Fruit fly (Drosophila melanogaster) whole organism, embryonic: ENCODE measurements around the gene Ac76E.

Experiments used
- Adf1 ChIP-seq: fragments of 200-800 bp; sonication (Bioruptor generic); IDR thresholded peaks from 2 replicates; pipeline ENCODE4 v1.3.6; 2022; ENCODE audit warnings: missing biosample characterization, missing genetic modification characterization
- B-H2 ChIP-seq: fragments of 200-800 bp; sonication (Bioruptor generic); optimal IDR thresholded peaks from 2 replicates; lab custom pipeline; 2018; ENCODE audit warnings: missing biosample characterization, mild to moderate bottlenecking, missing genetic modification characterization
- Bgb ChIP-seq: fragments of 200-800 bp; sonication (Bioruptor generic); IDR thresholded peaks from 2 replicates; pipeline ENCODE4 v1.3.6; 2022; ENCODE audit warnings: missing biosample characterization, missing genetic modification characterization; ENCODE audit not compliant: partially characterized antibody
- C15 ChIP-seq: fragments of 200-800 bp; sonication (Bioruptor generic); IDR thresholded peaks from 3 replicates; pipeline ENCODE4 v1.3.6; 2022; ENCODE audit warnings: missing biosample characterization, missing genetic modification characterization
- CG10959 ChIP-seq: fragments of 200-800 bp; sonication (Bioruptor generic); IDR thresholded peaks from 2 replicates; pipeline ENCODE4 v1.3.6; 2022; ENCODE audit warnings: missing biosample characterization, missing genetic modification characterization
- CG11398 ChIP-seq: fragments of 200-800 bp; sonication (Bioruptor generic); optimal IDR thresholded peaks from 2 replicates; lab custom pipeline; 2016; ENCODE audit warnings: missing biosample characterization, missing genetic modification characterization
- CG12104 ChIP-seq: fragments of 200-800 bp; sonication (Bioruptor generic); optimal IDR thresholded peaks from 3 replicates; lab custom pipeline; 2016; ENCODE audit warnings: missing biosample characterization, missing genetic modification characterization
- CG13894 ChIP-seq: fragments of 200-800 bp; sonication (Bioruptor generic); optimal IDR thresholded peaks from 3 replicates; lab custom pipeline; 2018; ENCODE audit warnings: missing biosample characterization, mild to moderate bottlenecking, missing genetic modification characterization, moderate library complexity
- CG14965 ChIP-seq: fragments of 200-800 bp; sonication (Bioruptor generic); optimal IDR thresholded peaks from 2 replicates; lab custom pipeline; 2016; ENCODE audit warnings: missing biosample characterization, missing genetic modification characterization, borderline replicate concordance
- CG17361 ChIP-seq: fragments of 200-800 bp; sonication (Bioruptor generic); IDR thresholded peaks from 3 replicates; pipeline ENCODE4 v1.3.6; 2022; ENCODE audit warnings: missing biosample characterization, missing genetic modification characterization
- CG17912 ChIP-seq: fragments of 200-800 bp; sonication (Bioruptor generic); optimal IDR thresholded peaks from 2 replicates; lab custom pipeline; 2018; ENCODE audit warnings: missing biosample characterization, mild to moderate bottlenecking, missing genetic modification characterization
- CG31365 ChIP-seq: fragments of 200-800 bp; sonication (Bioruptor generic); optimal IDR thresholded peaks from 2 replicates; lab custom pipeline; 2018; ENCODE audit warnings: missing biosample characterization, mild to moderate bottlenecking, missing genetic modification characterization
- CG32532 ChIP-seq: fragments of 200-800 bp; sonication (Bioruptor generic); IDR thresholded peaks from 2 replicates; pipeline ENCODE4 v1.3.6; 2022; ENCODE audit warnings: missing biosample characterization, missing genetic modification characterization
- CG32767 ChIP-seq: fragments of 200-800 bp; sonication (Bioruptor generic); IDR thresholded peaks from 2 replicates; pipeline ENCODE4 v1.3.6; 2022; ENCODE audit warnings: missing biosample characterization, missing genetic modification characterization
- CG3281 ChIP-seq: fragments of 200-800 bp; sonication (Bioruptor generic); optimal IDR thresholded peaks from 3 replicates; lab custom pipeline; 2017; ENCODE audit warnings: missing biosample characterization, mild to moderate bottlenecking, missing genetic modification characterization
- CG3838 ChIP-seq: fragments of 200-800 bp; sonication (Bioruptor generic); optimal IDR thresholded peaks from 3 replicates; lab custom pipeline; 2016; ENCODE audit warnings: missing biosample characterization, missing genetic modification characterization
- CG6272 ChIP-seq: fragments of 200-800 bp; sonication (Bioruptor generic); IDR thresholded peaks from 2 replicates; pipeline ENCODE4 v1.3.6; 2022; ENCODE audit warnings: missing biosample characterization, missing genetic modification characterization
- CG6654 ChIP-seq: fragments of 200-800 bp; sonication (Bioruptor generic); optimal IDR thresholded peaks from 2 replicates; lab custom pipeline; 2017; ENCODE audit warnings: missing biosample characterization, mild to moderate bottlenecking, missing genetic modification characterization
- CG8281 ChIP-seq: fragments of 200-800 bp; sonication (Bioruptor generic); optimal IDR thresholded peaks from 2 replicates; lab custom pipeline; 2018; ENCODE audit warnings: missing biosample characterization, mild to moderate bottlenecking, missing genetic modification characterization, moderate library complexity
- CG8388 ChIP-seq: fragments of 200-800 bp; sonication (Bioruptor generic); optimal IDR thresholded peaks from 2 replicates; lab custom pipeline; 2019; ENCODE audit warnings: missing biosample characterization, mild to moderate bottlenecking, missing genetic modification characterization, moderate library complexity
- CG9437 ChIP-seq: fragments of 200-800 bp; sonication (Bioruptor generic); optimal IDR thresholded peaks from 2 replicates; lab custom pipeline; 2018; ENCODE audit warnings: missing biosample characterization, mild to moderate bottlenecking, missing genetic modification characterization
- CHES-1-like ChIP-seq: fragments of 200-800 bp; sonication (Bioruptor generic); optimal IDR thresholded peaks from 2 replicates; lab custom pipeline; 2016; ENCODE audit warnings: missing biosample characterization, missing genetic modification characterization
- CoRest ChIP-seq: fragments of 200-800 bp; sonication (Bioruptor generic); optimal IDR thresholded peaks from 3 replicates; lab custom pipeline; 2018; ENCODE audit warnings: missing biosample characterization, mild to moderate bottlenecking, missing genetic modification characterization, moderate library complexity
- D19A ChIP-seq: fragments of 200-800 bp; optimal IDR thresholded peaks from 3 replicates; lab custom pipeline; 2019; ENCODE audit warnings: missing biosample characterization, mild to moderate bottlenecking, missing genetic modification characterization, moderate library complexity
- Dek ChIP-seq: fragments of 200-800 bp; sonication (Bioruptor generic); optimal IDR thresholded peaks from 3 replicates; lab custom pipeline; 2019; ENCODE audit warnings: missing biosample characterization, mild to moderate bottlenecking, missing genetic modification characterization, moderate library complexity
- Hand ChIP-seq: fragments of 200-800 bp; sonication (Bioruptor generic); optimal IDR thresholded peaks from 2 replicates; lab custom pipeline; 2017; ENCODE audit warnings: mild to moderate bottlenecking, missing biosample characterization, missing genetic modification reagents, missing genetic modification characterization
- Kr ChIP-seq: fragments of 200-800 bp; sonication (Bioruptor generic); optimal IDR thresholded peaks from 2 replicates; lab custom pipeline; 2017; ENCODE audit warnings: missing biosample characterization, mild to moderate bottlenecking, missing genetic modification characterization
- Lim3 ChIP-seq: fragments of 200-800 bp; sonication (Bioruptor generic); IDR thresholded peaks from 2 replicates; pipeline ENCODE4 v1.3.6; 2022; ENCODE audit warnings: missing biosample characterization, missing genetic modification characterization
- MTF-1 ChIP-seq: fragments of 200-800 bp; sonication (Bioruptor generic); optimal IDR thresholded peaks from 2 replicates; lab custom pipeline; 2018; ENCODE audit warnings: missing biosample characterization, mild to moderate bottlenecking, missing genetic modification characterization, borderline replicate concordance
- NK7.1 ChIP-seq: fragments of 200-800 bp; sonication (Bioruptor generic); optimal IDR thresholded peaks from 3 replicates; lab custom pipeline; 2016; ENCODE audit warnings: missing biosample characterization, missing genetic modification characterization
- Side ChIP-seq: fragments of 200-800 bp; sonication (Bioruptor generic); optimal IDR thresholded peaks from 2 replicates; lab custom pipeline; 2016; ENCODE audit warnings: missing biosample characterization, missing genetic modification characterization
- Ssrp ChIP-seq: fragments of 200-800 bp; sonication (Bioruptor generic); optimal IDR thresholded peaks from 2 replicates; lab custom pipeline; 2018; ENCODE audit warnings: missing biosample characterization, mild to moderate bottlenecking, missing genetic modification characterization, moderate library complexity
- Stat92E ChIP-seq, 3 experiments: fragments of >200 bp in 2 of 3; fragments of 200-800 bp in 1 of 3; sonication (Bioruptor generic) in 1 of 3; optimal IDR thresholded peaks; 2 replicates each; lab custom pipeline; 2017 to 2019; ENCODE audit warnings: missing biosample characterization in 3 of 3, missing genetic modification characterization in 3 of 3, mild to moderate bottlenecking in 1 of 3, moderate library complexity in 1 of 3
- ato ChIP-seq: fragments of 200-800 bp; sonication (Bioruptor generic); IDR thresholded peaks from 2 replicates; pipeline ENCODE4 v1.3.6; 2022; ENCODE audit warnings: missing biosample characterization, missing genetic modification characterization; ENCODE audit not compliant: partially characterized antibody
- bcd ChIP-seq: fragments of 200-800 bp; sonication (Bioruptor generic); optimal IDR thresholded peaks from 2 replicates; lab custom pipeline; 2017; ENCODE audit warnings: missing biosample characterization, mild to moderate bottlenecking, missing genetic modification characterization
- br ChIP-seq: fragments of >200 bp; optimal IDR thresholded peaks from 2 replicates; lab custom pipeline; 2017
- da ChIP-seq: fragments of 200-800 bp; sonication (Bioruptor generic); optimal IDR thresholded peaks from 2 replicates; lab custom pipeline; 2016; ENCODE audit warnings: missing biosample characterization, missing genetic modification characterization
- dan ChIP-seq: fragments of 200-800 bp; sonication (Bioruptor generic); IDR thresholded peaks from 2 replicates; pipeline ENCODE4 v1.3.6; 2022; ENCODE audit warnings: missing biosample characterization, missing genetic modification characterization
- dati ChIP-seq: fragments of 200-800 bp; sonication (Bioruptor generic); IDR thresholded peaks from 2 replicates; pipeline ENCODE4 v1.3.6; 2022; ENCODE audit warnings: missing biosample characterization, missing genetic modification characterization
- ewg ChIP-seq: fragments of 200-800 bp; sonication (Bioruptor generic); optimal IDR thresholded peaks from 3 replicates; lab custom pipeline; 2017; ENCODE audit warnings: mild to moderate bottlenecking, missing biosample characterization, missing genetic modification reagents, missing genetic modification characterization
- fd96Cb ChIP-seq: fragments of 200-800 bp; sonication (Bioruptor generic); optimal IDR thresholded peaks from 2 replicates; lab custom pipeline; 2018; ENCODE audit warnings: missing biosample characterization, mild to moderate bottlenecking, missing genetic modification characterization, moderate library complexity
- ftz-f1 ChIP-seq: fragments of 200-800 bp; sonication (Bioruptor generic); optimal IDR thresholded peaks from 2 replicates; lab custom pipeline; 2016; ENCODE audit warnings: missing biosample characterization, missing genetic modification characterization
- gsb-n ChIP-seq: fragments of 200-800 bp; sonication (Bioruptor generic); optimal IDR thresholded peaks from 3 replicates; lab custom pipeline; 2018; ENCODE audit warnings: missing biosample characterization, mild to moderate bottlenecking, missing genetic modification characterization
- jigr1 ChIP-seq: fragments of 200-800 bp; sonication (Bioruptor generic); IDR thresholded peaks from 3 replicates; pipeline ENCODE4 v1.3.6; 2022; ENCODE audit warnings: missing biosample characterization, missing genetic modification characterization
- otp ChIP-seq: fragments of 200-800 bp; sonication (Bioruptor generic); IDR thresholded peaks from 3 replicates; pipeline ENCODE4, ENCODE4 v1.3.6; 2022; ENCODE audit warnings: missing biosample characterization, missing genetic modification characterization
- pfk ChIP-seq: fragments of 200-800 bp; sonication (Bioruptor generic); optimal IDR thresholded peaks from 2 replicates; lab custom pipeline; 2018; ENCODE audit warnings: missing biosample characterization, mild to moderate bottlenecking, missing genetic modification characterization, moderate library complexity
- sd ChIP-seq: fragments of 200-800 bp; sonication (Bioruptor generic); optimal IDR thresholded peaks from 3 replicates; lab custom pipeline; 2018; ENCODE audit warnings: missing biosample characterization, mild to moderate bottlenecking, missing genetic modification characterization, moderate library complexity
- so ChIP-seq: fragments of 200-800 bp; sonication (Bioruptor generic); IDR thresholded peaks from 3 replicates; pipeline ENCODE4 v1.3.6; 2022; ENCODE audit warnings: missing biosample characterization, missing genetic modification characterization
- tio ChIP-seq: fragments of 200-800 bp; sonication (Bioruptor generic); optimal IDR thresholded peaks from 2 replicates; lab custom pipeline; 2017; ENCODE audit warnings: missing biosample characterization, missing genetic modification characterization, inconsistent platforms
- yki ChIP-seq: fragments of >200 bp; optimal IDR thresholded peaks from 3 replicates; lab custom pipeline; 2018
- zen ChIP-seq: fragments of 200-800 bp; sonication (Bioruptor generic); optimal IDR thresholded peaks from 3 replicates; lab custom pipeline; 2018; ENCODE audit warnings: missing biosample characterization, mild to moderate bottlenecking, missing genetic modification characterization, moderate library complexity

Gene Ac76E

DNA sequence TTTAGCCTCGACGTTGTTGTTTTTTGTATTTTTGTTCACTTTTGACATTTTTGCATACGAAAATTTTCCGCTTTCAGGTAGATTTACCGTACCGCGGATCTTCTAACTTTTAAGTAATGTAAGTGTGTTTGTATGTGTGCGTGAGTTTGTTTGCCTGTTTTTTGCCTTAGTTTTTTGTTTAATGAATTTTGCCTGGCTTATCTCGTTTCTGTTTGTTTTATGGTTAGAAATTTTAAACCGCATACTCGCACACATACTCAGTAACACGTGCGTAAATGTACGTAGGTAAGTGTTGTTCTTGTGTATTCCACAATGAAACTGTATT is 41.4 kb upstream of the Ac76E start (continued):
- TF ChIP-seq CG6272 (GFP tag; lab: Robert Waterston, UW), result no peak
- peak; percentile 24 for TF ChIP-seq CG3281 (GFP tag; lab: Kevin White, UChicago)
- no peak for TF ChIP-seq Ssrp
- peak; percentile 20 for TF ChIP-seq D19A (tag; lab: Kevin White, UChicago)
- TF ChIP-seq CG3838, result no peak
- TF ChIP-seq Adf1 (GFP tag; lab: Robert Waterston, UW), result no peak
- TF ChIP-seq CG8281 (tag; lab: Kevin White, UChicago), result no peak
- TF ChIP-seq CG9437, result no peak
- no peak for TF ChIP-seq ato
- peak; percentile 43 for TF ChIP-seq CG13894 (tag; lab: Kevin White, UChicago)
- TF ChIP-seq Bgb (GFP tag; lab: Robert Waterston, UW), result 0 out of 2 replicates have a peak, but pooled peaks have one; percentile 29
- no peak for TF ChIP-seq CG32532 (GFP tag; lab: Robert Waterston, UW)
- TF ChIP-seq ftz-f1 (GFP tag; lab: Kevin White, UChicago), result peak; percentile 20
- TF ChIP-seq CG31365 (tag; lab: Kevin White, UChicago), result no peak
- TF ChIP-seq fd96Cb (tag; lab: Kevin White, UChicago), result no peak
- peak; percentile 5 for TF ChIP-seq B-H2 (GFP tag; lab: Kevin White, UChicago)
- TF ChIP-seq Lim3 (GFP tag; lab: Robert Waterston, UW), result no peak
- TF ChIP-seq Kr (GFP tag; lab: Kevin White, UChicago), result peak; percentile 6
- peak; percentile 35 for TF ChIP-seq zen
- no peak for TF ChIP-seq CoRest (tag; lab: Kevin White, UChicago)
- no peak for TF ChIP-seq jigr1 (GFP tag; lab: Robert Waterston, UW)
- no peak for TF ChIP-seq CG17912
- TF ChIP-seq CG14965 (GFP tag; lab: Kevin White, UChicago), result no peak
- TF ChIP-seq so (GFP tag; lab: Robert Waterston, UW), result no peak
- TF ChIP-seq CG8388 (GFP tag; lab: Kevin White, UChicago), result no peak
- no peak for TF ChIP-seq CG6654 (GFP tag; lab: Kevin White, UChicago)
- TF ChIP-seq NK7.1 (GFP tag; lab: Kevin White, UChicago), result no peak
- TF ChIP-seq da (GFP tag; lab: Kevin White, UChicago), result no peak
- TF ChIP-seq, all 482 proteins: peak for 22

DNA sequence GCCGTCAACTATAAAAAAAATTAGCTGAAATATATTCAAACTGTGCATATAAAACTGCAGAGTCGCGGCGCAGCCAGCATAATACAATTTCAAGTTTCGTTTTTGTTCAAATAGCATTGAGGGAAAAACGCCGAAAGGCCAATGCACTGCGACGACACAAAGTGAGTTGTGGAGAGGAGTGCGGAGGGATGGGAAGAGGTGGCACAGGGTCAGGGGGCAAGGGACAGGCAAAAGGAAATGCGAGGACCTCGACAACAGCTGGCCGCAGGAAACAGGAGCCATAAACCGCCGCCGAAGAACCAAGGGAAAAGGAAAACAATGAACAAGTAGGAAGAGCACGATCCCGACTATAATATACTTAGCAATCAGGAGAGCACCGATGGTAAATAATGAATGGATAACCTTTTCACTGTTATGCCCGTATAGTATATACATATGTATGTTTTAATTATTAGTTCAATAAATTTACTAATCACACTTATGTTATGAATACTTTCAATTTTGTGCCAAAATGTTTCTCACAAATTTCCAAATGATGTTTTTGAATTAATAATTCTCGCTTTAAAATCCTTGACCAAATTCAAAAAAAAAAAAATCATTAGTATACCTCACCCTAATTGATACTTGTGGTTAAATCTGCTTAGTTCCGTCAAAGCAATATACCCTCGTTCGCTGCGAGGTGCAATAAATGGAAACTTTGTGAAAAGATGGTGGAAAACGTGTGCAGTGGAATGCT is 40.4 kb upstream of the Ac76E start:
- no peak for TF ChIP-seq CG8281 (tag; lab: Kevin White, UChicago)
- peak; percentile 71 for TF ChIP-seq tio (GFP tag; lab: Kevin White, UChicago)
- no peak for TF ChIP-seq br
- no peak for TF ChIP-seq Side (GFP tag; lab: Kevin White, UChicago)
- no peak for TF ChIP-seq Stat92E (GFP tag; optimal IDR thresholded peaks at IDR 0.05; lab: Kevin White, UChicago)
- no peak for TF ChIP-seq otp (GFP tag; lab: Robert Waterston, UW)
- TF ChIP-seq CG32767 (GFP tag; lab: Robert Waterston, UW), result no peak
- peak; percentile 9 for TF ChIP-seq CHES-1-like (GFP tag; lab: Kevin White, UChicago)
- no peak for TF ChIP-seq Dek (tag; lab: Kevin White, UChicago)
- no peak for TF ChIP-seq yki
- no peak for TF ChIP-seq CG12104 (GFP tag; lab: Kevin White, UChicago)
- TF ChIP-seq bcd (GFP tag; lab: Kevin White, UChicago), result no peak
- no peak for TF ChIP-seq dan
- TF ChIP-seq CG10959 (GFP tag; lab: Robert Waterston, UW), result no peak
- no peak for TF ChIP-seq dati (GFP tag; lab: Robert Waterston, UW)
- no peak for TF ChIP-seq ewg (GFP tag; lab: Kevin White, UChicago)
- TF ChIP-seq Hand, result no peak
- no peak for TF ChIP-seq CG11398
- peak; percentile 31 for TF ChIP-seq gsb-n (tag; lab: Kevin White, UChicago)
- TF ChIP-seq MTF-1 (GFP tag; lab: Kevin White, UChicago), result no peak
- TF ChIP-seq pfk (GFP tag; lab: Kevin White, UChicago), result no peak
- TF ChIP-seq CG17361 (GFP tag; lab: Robert Waterston, UW), result 0 out of 3 replicates have a peak, but pooled peaks have one; percentile 29
- no peak for TF ChIP-seq sd (tag; lab: Kevin White, UChicago)
- no peak for TF ChIP-seq C15
- no peak for TF ChIP-seq da (GFP tag; lab: Kevin White, UChicago)
